Worm (Caenorhabditis elegans): ENCODE results near the gene Y73C8C.8.

Gene Y73C8C.8

ce11 chrV:3146932-3147331, 33.3 kb upstream of the Y73C8C.8 start, which contains the start of gene srab-11:
TSS of gene srab-11 (minus strand) at chrV:3147032.
- TF ChIP-seq ztf-25 (GFP tag; IDR thresholded peaks at IDR 0.05) (no peak), snpc-1.3 (tag; optimal IDR thresholded peaks at IDR 0.05; ENCODE audit: insufficient read depth) (no peak), snpc-3.4 (tag; optimal IDR thresholded peaks at IDR 0.05) (no peak), T07F8.4 (tag; optimal IDR thresholded peaks at IDR 0.05) (no peak), bed-2 (GFP tag; IDR thresholded peaks at IDR 0.05) (no peak), die-1 (tag; optimal IDR thresholded peaks at IDR 0.05) (no peak), Y67H2A.10 (GFP tag; conservative IDR thresholded peaks at IDR 0.05) (no peak), madf-6 (GFP tag; IDR thresholded peaks at IDR 0.05) (no peak), xnd-1 (tag; optimal IDR thresholded peaks at IDR 0.05) (no peak), F10E7.11 (tag; optimal IDR thresholded peaks at IDR 0.05) (no peak), nfya-1 (tag; optimal IDR thresholded peaks at IDR 0.05; ENCODE audit: borderline replicate concordance, insufficient read depth) (no peak), ceh-79 (tag; optimal IDR thresholded peaks at IDR 0.05) (no peak), lsy-27 (tag; optimal IDR thresholded peaks at IDR 0.05; ENCODE audit: borderline replicate concordance, insufficient read depth) (no peak), ztf-26 (tag; optimal IDR thresholded peaks at IDR 0.05) (no peak), atf-7 (tag; optimal IDR thresholded peaks at IDR 0.05) (no peak), madf-3 (GFP tag; IDR thresholded peaks at IDR 0.05) (no peak), Y95B8A.8 (GFP tag; IDR thresholded peaks at IDR 0.05) (no peak), somi-1 (GFP tag; optimal IDR thresholded peaks at IDR 0.05) (no peak)

- TF ChIP-seq F55B11.4 (tag; optimal IDR thresholded peaks at IDR 0.05; ENCODE audit: borderline replicate concordance, insufficient read depth) (no peak), egrh-3 (GFP tag; IDR thresholded peaks at IDR 0.05) (peak; percentile 81; the same call in 1 of the 2 replicates), zfh-2 (GFP tag; conservative IDR thresholded peaks at IDR 0.05) (peak; percentile 87)
Measured at ce11 chrV:3145241-3145640, 31.6 kb upstream of the Y73C8C.8 start.

ce11 chrV:3144494-3144893, 30.8 kb upstream of the Y73C8C.8 start, which contains the start of gene srab-10:
TSS of gene srab-10 (minus strand) at chrV:3144594.
- TF ChIP-seq bed-1 (GFP tag; IDR thresholded peaks at IDR 0.05) (no peak), mcd-1 (GFP tag; IDR thresholded peaks at IDR 0.05) (no peak), egl-18 (GFP tag; IDR thresholded peaks at IDR 0.05) (no peak), C17E4.6 (GFP tag; IDR thresholded peaks at IDR 0.05) (no peak), mxl-1 (tag; optimal IDR thresholded peaks at IDR 0.05) (no peak), B0336.3 (GFP tag; IDR thresholded peaks at IDR 0.05) (no peak), Y67H2A.10 (GFP tag; conservative IDR thresholded peaks at IDR 0.05) (no peak), sea-2 (GFP tag; IDR thresholded peaks at IDR 0.05) (no peak), ceh-91 (GFP tag; IDR thresholded peaks at IDR 0.05) (no peak), tbp1 (GFP tag; optimal IDR thresholded peaks at IDR 0.05) (no peak), madf-3 (GFP tag; IDR thresholded peaks at IDR 0.05) (no peak), K11D2.4 (GFP tag; IDR thresholded peaks at IDR 0.05) (no peak), ztf-6 (GFP tag; IDR thresholded peaks at IDR 0.05) (no peak), lsl-1 (GFP tag; optimal IDR thresholded peaks at IDR 0.05) (no peak), rcor-1 (GFP tag; IDR thresholded peaks at IDR 0.05) (no peak)

- TF ChIP-seq nhr-90 (tag; optimal IDR thresholded peaks at IDR 0.05), result no peak
- no peak for TF ChIP-seq ztf-22 (GFP tag; optimal IDR thresholded peaks at IDR 0.05)
- TF ChIP-seq hsf-1 (GFP tag; IDR thresholded peaks at IDR 0.05), result no peak
- TF ChIP-seq lin-54 (GFP tag; optimal IDR thresholded peaks at IDR 0.05), result no peak
- no peak for TF ChIP-seq zfh-2 (GFP tag; conservative IDR thresholded peaks at IDR 0.05)
- TF ChIP-seq snpc-3.4 (tag; optimal IDR thresholded peaks at IDR 0.05), result no peak
- no peak for TF ChIP-seq F55B11.4 (tag; optimal IDR thresholded peaks at IDR 0.05; ENCODE audit: borderline replicate concordance, insufficient read depth)
- TF ChIP-seq egrh-3 (GFP tag; IDR thresholded peaks at IDR 0.05), result no peak
- no peak for TF ChIP-seq F39B2.1 (GFP tag; IDR thresholded peaks at IDR 0.05)
- TF ChIP-seq ama-1 (optimal IDR thresholded peaks at IDR 0.05), result no peak
- TF ChIP-seq ama-1 (GFP tag; optimal IDR thresholded peaks at IDR 0.05), result no peak
- TF ChIP-seq ztf-6 (GFP tag; IDR thresholded peaks at IDR 0.05), result no peak
- no peak for TF ChIP-seq ztf-25 (GFP tag; IDR thresholded peaks at IDR 0.05)
- TF ChIP-seq zim-3 (tag; optimal IDR thresholded peaks at IDR 0.05), result no peak
Measured at ce11 chrV:3141190-3141589, 27.5 kb upstream of the Y73C8C.8 start, which contains the start of gene srab-9. TSS of gene srab-9 (minus strand) at chrV:3141290.

Measured in whole organism, young adult.